Worm (Caenorhabditis elegans): Measurements from ENCODE around the gene C39D10.1.

Gene C39D10.1

ce11 chrX:7915616-7916015 lies 8.9 kb downstream of the C39D10.1 start:
- TF ChIP-seq ztf-11 (tag; optimal IDR thresholded peaks at IDR 0.05) (no peak), hif-1 (tag; optimal IDR thresholded peaks at IDR 0.05) (no peak), aha-1 (tag) (no peak), aly-2 (tag; optimal IDR thresholded peaks at IDR 0.05) (no peak), hlh-11 (tag; optimal IDR thresholded peaks at IDR 0.05) (no peak), ces-1 (GFP tag; optimal IDR thresholded peaks at IDR 0.05) (no peak), lim-7 (GFP tag; IDR thresholded peaks at IDR 0.05) (no peak), saeg-2 (GFP tag; IDR thresholded peaks at IDR 0.05) (no peak), zip-2 (tag; optimal IDR thresholded peaks at IDR 0.05) (no peak)

DNA sequence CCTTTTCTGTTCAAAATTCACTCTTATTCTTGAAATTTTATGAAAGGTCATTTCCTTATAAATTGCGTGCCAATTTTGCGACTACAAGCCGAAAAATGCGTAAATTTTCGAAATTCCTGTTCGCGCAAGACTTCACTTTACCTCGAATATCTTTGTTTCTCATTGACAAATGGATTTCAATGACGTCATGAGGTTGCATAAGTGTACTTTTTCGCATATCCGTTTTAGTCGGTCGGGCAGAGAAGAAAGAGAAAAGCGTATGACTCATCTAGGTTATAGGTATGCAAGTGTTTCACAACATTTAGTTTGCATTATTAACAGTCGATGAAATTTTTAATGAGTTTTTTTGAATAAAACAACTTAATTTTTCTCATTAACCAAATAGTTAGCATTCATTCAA lies 9.3 kb downstream of the C39D10.1 start:
- TF ChIP-seq vab-7 (GFP tag; IDR thresholded peaks at IDR 0.05) (no peak), tra-1 (GFP tag; IDR thresholded peaks at IDR 0.05) (no peak), zfp-2 (tag; optimal IDR thresholded peaks at IDR 0.05) (no peak), nhr-102 (tag; optimal IDR thresholded peaks at IDR 0.05) (no peak), dmd-9 (GFP tag; IDR thresholded peaks at IDR 0.05) (no peak), nhr-10 (tag; optimal IDR thresholded peaks at IDR 0.05) (no peak), fkh-10 (GFP tag; optimal IDR thresholded peaks at IDR 0.05) (no peak), ceh-28 (tag; optimal IDR thresholded peaks at IDR 0.05) (no peak), jun-1 (tag; optimal IDR thresholded peaks at IDR 0.05) (no peak), lin-1 (GFP tag; IDR thresholded peaks at IDR 0.05) (no peak), snpc-4 (tag; optimal IDR thresholded peaks at IDR 0.05) (no peak), ama-1 (optimal IDR thresholded peaks at IDR 0.05) (no peak), aly-2 (tag; optimal IDR thresholded peaks at IDR 0.05) (no peak), nhr-111 (GFP tag; optimal IDR thresholded peaks at IDR 0.05) (no peak), daf-16 (GFP tag; optimal IDR thresholded peaks at IDR 0.05) (no peak), daf-16 (tag; optimal IDR thresholded peaks at IDR 0.05) (no peak), ceh-44 (GFP tag; IDR thresholded peaks at IDR 0.05) (no peak), ztf-11 (tag; optimal IDR thresholded peaks at IDR 0.05) (no peak)

DNA sequence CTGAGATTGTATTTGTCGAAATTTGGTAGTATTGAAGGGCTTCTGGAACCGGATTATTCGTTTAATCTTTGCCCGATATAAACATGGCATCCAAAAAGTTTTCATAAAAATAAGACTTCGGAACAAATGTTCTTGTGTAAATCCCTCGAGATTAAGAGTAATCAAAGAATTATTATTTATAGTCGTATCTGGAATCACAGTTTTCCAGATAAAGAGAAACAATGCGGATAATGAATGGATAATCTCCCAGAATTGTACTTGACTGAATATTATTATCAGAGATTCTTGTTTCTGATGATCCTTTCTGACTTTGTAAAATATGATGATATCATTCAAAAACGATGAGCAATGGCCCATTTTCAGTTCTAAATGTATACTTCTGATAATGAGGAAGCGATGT lies 14.4 kb downstream of the C39D10.1 start:
- TF ChIP-seq jun-1 (tag; optimal IDR thresholded peaks at IDR 0.05) (no peak), ces-1 (GFP tag; optimal IDR thresholded peaks at IDR 0.05) (no peak), ceh-82 (tag; optimal IDR thresholded peaks at IDR 0.05) (no peak), fos-1 (tag; optimal IDR thresholded peaks at IDR 0.05) (no peak), unc-62 (GFP tag; optimal IDR thresholded peaks at IDR 0.05 in 1 of 2) (no peak), unc-62 (tag; optimal IDR thresholded peaks at IDR 0.05) (no peak), unc-39 (tag; optimal IDR thresholded peaks at IDR 0.05) (no peak), pha-4 (GFP tag; IDR thresholded peaks at IDR 0.05) (no peak), pha-4 (tag; optimal IDR thresholded peaks at IDR 0.05) (no peak), lin-15B (tag; optimal IDR thresholded peaks at IDR 0.05) (no peak), nhr-25 (tag; optimal IDR thresholded peaks at IDR 0.05; ENCODE audit: borderline replicate concordance, insufficient read depth) (no peak), set-16 (GFP tag; IDR thresholded peaks at IDR 0.05) (no peak), T26A8.4 (GFP tag; IDR thresholded peaks at IDR 0.05) (no peak), php-3 (GFP tag; IDR thresholded peaks at IDR 0.05) (no peak), daf-16 (GFP tag; optimal IDR thresholded peaks at IDR 0.05) (no peak), daf-16 (tag; optimal IDR thresholded peaks at IDR 0.05) (no peak), egl-27 (tag; optimal IDR thresholded peaks at IDR 0.05) (no peak), dmd-6 (GFP tag; IDR thresholded peaks at IDR 0.05) (no peak)

- TF ChIP-seq aha-1 (tag) (peak; percentile 32), cey-2 (tag; optimal IDR thresholded peaks at IDR 0.05; ENCODE audit: borderline replicate concordance, insufficient read depth) (no peak), gei-8 (GFP tag; optimal IDR thresholded peaks at IDR 0.05) (no peak), mxl-2 (GFP tag; conservative IDR thresholded peaks at IDR 0.05) (no peak)
Measured at ce11 chrX:7925134-7925533, 18.4 kb downstream of the C39D10.1 start, which contains the start of gene zig-4. Gene zig-4 (plus strand): TSS chrX:7925434.
